Fruit fly (Drosophila melanogaster) whole organism, embryonic: ENCODE results near the gene RhoBTB.

Source experiments
- Bgb ChIP-seq: fragments of 200-800 bp; sonication (Bioruptor generic); IDR thresholded peaks from 2 replicates; pipeline ENCODE4 v1.3.6; 2022; ENCODE audit warnings: missing biosample characterization, missing genetic modification characterization; ENCODE audit not compliant: partially characterized antibody
- CG11247 ChIP-seq: fragments of 200-800 bp; sonication (Bioruptor generic); IDR thresholded peaks from 2 replicates; pipeline ENCODE4 v1.3.6; 2022; ENCODE audit warnings: missing biosample characterization, missing genetic modification characterization
- CG12299 ChIP-seq: fragments of 200-800 bp; sonication (Bioruptor generic); optimal IDR thresholded peaks from 2 replicates; lab custom pipeline; 2018; ENCODE audit warnings: missing biosample characterization, mild to moderate bottlenecking, missing genetic modification characterization
- CG17186 ChIP-seq: fragments of 200-800 bp; sonication (Bioruptor generic); optimal IDR thresholded peaks from 3 replicates; lab custom pipeline; 2017; ENCODE audit warnings: missing biosample characterization, missing genetic modification reagents, missing genetic modification characterization
- CG18262 ChIP-seq: fragments of 200-800 bp; optimal IDR thresholded peaks from 3 replicates; lab custom pipeline; 2019; ENCODE audit warnings: missing biosample characterization, mild to moderate bottlenecking, missing genetic modification characterization, moderate library complexity
- CG2116 ChIP-seq: fragments of 200-800 bp; sonication (Bioruptor generic); optimal IDR thresholded peaks from 3 replicates; lab custom pipeline; 2018; ENCODE audit warnings: missing biosample characterization, mild to moderate bottlenecking, missing genetic modification characterization
- CG30403 ChIP-seq: fragments of 200-800 bp; sonication (Bioruptor generic); optimal IDR thresholded peaks from 3 replicates; lab custom pipeline; 2016; ENCODE audit warnings: missing biosample characterization, missing genetic modification characterization
- CG33557 ChIP-seq: fragments of 200-800 bp; sonication (Bioruptor generic); optimal IDR thresholded peaks from 2 replicates; lab custom pipeline; 2019; ENCODE audit warnings: missing biosample characterization, mild to moderate bottlenecking, missing genetic modification characterization, moderate library complexity
- CG4282 ChIP-seq: fragments of 200-800 bp; sonication (Bioruptor generic); optimal IDR thresholded peaks from 2 replicates; lab custom pipeline; 2016; ENCODE audit warnings: missing biosample characterization, missing genetic modification characterization
- CG5180 ChIP-seq: fragments of 200-800 bp; sonication (Bioruptor generic); optimal IDR thresholded peaks from 3 replicates; lab custom pipeline; 2017; ENCODE audit warnings: missing biosample characterization, missing genetic modification characterization, mild to moderate bottlenecking, moderate library complexity, missing genetic modification reagents
- CG8944 ChIP-seq: fragments of 200-800 bp; sonication (Bioruptor generic); optimal IDR thresholded peaks from 3 replicates; lab custom pipeline; 2016; ENCODE audit warnings: missing biosample characterization, missing genetic modification characterization
- CG9932 ChIP-seq: fragments of 200-800 bp; sonication (Bioruptor generic); IDR thresholded peaks from 2 replicates; pipeline ENCODE4 v1.3.6; 2022; ENCODE audit warnings: missing biosample characterization, missing genetic modification characterization
- D ChIP-seq, 2 experiments: fragments of 200-800 bp in 1 of 2; fragments of >200 bp in 1 of 2; sonication (Bioruptor generic) in 1 of 2; optimal IDR thresholded peaks; 2 replicates in 1 of 2; 3 replicates in 1 of 2; lab custom pipeline; 2017; ENCODE audit warnings: mild to moderate bottlenecking in 1 of 2, missing biosample characterization in 1 of 2, missing genetic modification characterization in 1 of 2, missing genetic modification reagents in 1 of 2
- Dp ChIP-seq: fragments of 200-800 bp; sonication (Bioruptor generic); optimal IDR thresholded peaks from 2 replicates; lab custom pipeline; 2018; ENCODE audit warnings: missing biosample characterization, mild to moderate bottlenecking, missing genetic modification characterization, moderate library complexity
- E2f1 ChIP-seq: fragments of 200-800 bp; sonication (Bioruptor generic); IDR thresholded peaks from 2 replicates; pipeline ENCODE4 v1.3.6; 2022; ENCODE audit warnings: missing biosample characterization, missing genetic modification characterization
- Fer1 ChIP-seq: fragments of 200-800 bp; sonication (Bioruptor generic); optimal IDR thresholded peaks from 2 replicates; lab custom pipeline; 2017; ENCODE audit warnings: missing biosample characterization, mild to moderate bottlenecking, missing genetic modification characterization
- Gsc ChIP-seq: fragments of 200-800 bp; sonication (Bioruptor generic); IDR thresholded peaks from 2 replicates; pipeline ENCODE4 v1.3.6; 2022; ENCODE audit warnings: missing biosample characterization, missing genetic modification characterization
- HHEX ChIP-seq: fragments of 200-800 bp; sonication (Bioruptor generic); optimal IDR thresholded peaks from 3 replicates; lab custom pipeline; 2017; ENCODE audit warnings: missing biosample characterization, mild to moderate bottlenecking, missing genetic modification characterization, missing genetic modification reagents
- Myb ChIP-seq: fragments of 200-800 bp; sonication (Bioruptor generic); optimal IDR thresholded peaks from 2 replicates; lab custom pipeline; 2016; ENCODE audit warnings: missing biosample characterization, missing genetic modification characterization
- Nf-YB ChIP-seq: fragments of 200-800 bp; sonication (Bioruptor generic); optimal IDR thresholded peaks from 3 replicates; lab custom pipeline; 2019; ENCODE audit warnings: missing biosample characterization, mild to moderate bottlenecking, missing genetic modification characterization, moderate library complexity
- Opbp ChIP-seq: fragments of 200-800 bp; sonication (Bioruptor generic); IDR thresholded peaks from 3 replicates; pipeline ENCODE4 v1.3.6; 2022; ENCODE audit warnings: missing biosample characterization, missing genetic modification characterization; ENCODE audit not compliant: partially characterized antibody
- Sin3A ChIP-seq: fragments of >200 bp; optimal IDR thresholded peaks from 2 replicates; lab custom pipeline; 2018
- Sry-δ ChIP-seq: fragments of 200-800 bp; sonication (Bioruptor generic); optimal IDR thresholded peaks from 2 replicates; lab custom pipeline; 2016; ENCODE audit warnings: missing biosample characterization, missing genetic modification characterization
- Stat92E ChIP-seq, 3 experiments: fragments of >200 bp in 2 of 3; fragments of 200-800 bp in 1 of 3; sonication (Bioruptor generic) in 1 of 3; optimal IDR thresholded peaks; 2 replicates each; lab custom pipeline; 2017 to 2019; ENCODE audit warnings: missing biosample characterization in 3 of 3, missing genetic modification characterization in 3 of 3, mild to moderate bottlenecking in 1 of 3, moderate library complexity in 1 of 3
- Usf ChIP-seq: fragments of 200-800 bp; sonication (Bioruptor generic); optimal IDR thresholded peaks from 2 replicates; lab custom pipeline; 2017; ENCODE audit warnings: missing genotype, missing biosample characterization, missing genetic modification characterization
- amos ChIP-seq: fragments of 200-800 bp; sonication (Bioruptor generic); IDR thresholded peaks from 2 replicates; pipeline ENCODE4 v1.3.6; 2022; ENCODE audit warnings: missing biosample characterization, missing genetic modification characterization; ENCODE audit not compliant: partially characterized antibody
- ato ChIP-seq: fragments of 200-800 bp; sonication (Bioruptor generic); IDR thresholded peaks from 2 replicates; pipeline ENCODE4 v1.3.6; 2022; ENCODE audit warnings: missing biosample characterization, missing genetic modification characterization; ENCODE audit not compliant: partially characterized antibody
- cg ChIP-seq: fragments of 200-800 bp; sonication (Bioruptor generic); optimal IDR thresholded peaks from 3 replicates; lab custom pipeline; 2019; ENCODE audit warnings: missing biosample characterization, mild to moderate bottlenecking, missing genetic modification characterization, moderate library complexity
- ci ChIP-seq: fragments of 200-800 bp; sonication (Bioruptor generic); IDR thresholded peaks from 3 replicates; pipeline ENCODE4 v1.3.6; 2022; ENCODE audit warnings: missing biosample characterization, missing genetic modification characterization
- crp ChIP-seq, 2 experiments: fragments of 200-800 bp; sonication (Bioruptor generic); optimal IDR thresholded peaks; 2 replicates in 1 of 2; 3 replicates in 1 of 2; lab custom pipeline; 2017; ENCODE audit warnings: missing biosample characterization in 2 of 2, missing genetic modification characterization in 2 of 2, mild to moderate bottlenecking in 1 of 2, moderate library complexity in 1 of 2
- gfzf ChIP-seq: fragments of 200-800 bp; sonication (Bioruptor generic); optimal IDR thresholded peaks from 2 replicates; lab custom pipeline; 2016; ENCODE audit warnings: missing biosample characterization, mild to moderate bottlenecking, missing genetic modification characterization, moderate library complexity
- knrl ChIP-seq: fragments of 200-800 bp; sonication (Bioruptor generic); IDR thresholded peaks from 3 replicates; pipeline ENCODE4 v1.3.6; 2022; ENCODE audit warnings: missing biosample characterization, missing genetic modification characterization; ENCODE audit not compliant: partially characterized antibody
- nom ChIP-seq: fragments of 200-800 bp; sonication (Bioruptor generic); optimal IDR thresholded peaks from 2 replicates; lab custom pipeline; 2017; ENCODE audit warnings: missing biosample characterization, missing genetic modification characterization, mild to moderate bottlenecking, moderate library complexity, missing genetic modification reagents
- pros ChIP-seq: fragments of 200-800 bp; sonication (Bioruptor generic); optimal IDR thresholded peaks from 3 replicates; lab custom pipeline; 2019; ENCODE audit warnings: missing biosample characterization, mild to moderate bottlenecking, missing genetic modification characterization, moderate library complexity
- pzg ChIP-seq: fragments of 200-800 bp; sonication (Bioruptor generic); optimal IDR thresholded peaks from 3 replicates; lab custom pipeline; 2018; ENCODE audit warnings: missing biosample characterization, mild to moderate bottlenecking, missing genetic modification characterization, moderate library complexity
- row ChIP-seq: fragments of 200-800 bp; sonication (Bioruptor generic); IDR thresholded peaks from 3 replicates; pipeline ENCODE4 v1.3.6; 2022; ENCODE audit warnings: missing biosample characterization, missing genetic modification characterization
- sna ChIP-seq: fragments of 200-800 bp; sonication (Bioruptor generic); IDR thresholded peaks from 2 replicates; pipeline ENCODE4 v1.3.6; 2022; ENCODE audit warnings: missing biosample characterization, missing genetic modification characterization; ENCODE audit not compliant: partially characterized antibody
- tna ChIP-seq: fragments of 200-800 bp; sonication (Bioruptor generic); IDR thresholded peaks from 2 replicates; pipeline ENCODE4 v1.3.6; 2022; ENCODE audit warnings: missing biosample characterization, missing genetic modification characterization; ENCODE audit not compliant: partially characterized antibody
- vnd ChIP-seq: fragments of 200-800 bp; sonication (Bioruptor generic); IDR thresholded peaks from 3 replicates; pipeline ENCODE4 v1.3.6; 2022; ENCODE audit warnings: missing biosample characterization, missing genetic modification characterization; ENCODE audit not compliant: partially characterized antibody
- zen2 ChIP-seq: fragments of 200-800 bp; sonication (Bioruptor generic); IDR thresholded peaks from 3 replicates; pipeline ENCODE4 v1.3.6; 2022; ENCODE audit warnings: missing biosample characterization, missing genetic modification characterization; ENCODE audit not compliant: partially characterized antibody
- zfh1 ChIP-seq: fragments of 200-800 bp; sonication (Bioruptor generic); IDR thresholded peaks from 3 replicates; pipeline ENCODE4 v1.3.6; 2022; ENCODE audit warnings: missing biosample characterization, missing genetic modification characterization

RhoBTB gene

DNA sequence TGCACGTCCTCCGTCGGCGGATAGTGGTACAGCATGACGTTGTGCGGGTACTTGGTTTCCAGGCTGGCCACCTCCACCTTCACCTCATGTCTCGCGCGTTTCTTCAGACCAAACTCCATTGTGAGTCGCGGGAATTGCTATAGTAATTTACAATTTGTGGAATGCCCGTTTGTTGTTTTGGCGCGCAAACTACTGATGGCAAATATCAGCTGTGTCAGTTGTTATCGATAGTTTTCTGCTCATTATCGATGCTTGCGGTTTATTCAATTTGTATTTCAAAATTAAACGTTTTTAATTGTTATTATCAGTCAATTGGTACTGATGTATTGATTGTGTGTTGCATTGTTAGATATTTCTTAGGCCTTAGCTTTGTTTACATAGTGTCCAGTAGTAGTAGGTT lies 14.7 kb upstream of the RhoBTB start, which contains the start of gene Prim2 (continued):
- TF ChIP-seq cg (GFP tag; lab: Kevin White, UChicago) (no peak), CG17186 (GFP tag; lab: Kevin White, UChicago) (peak; percentile 39), Bgb (GFP tag; lab: Robert Waterston, UW) (peak; percentile 72), CG12299 (tag; lab: Kevin White, UChicago) (no peak), Opbp (GFP tag; lab: Robert Waterston, UW) (peak; percentile 75; the same call in 2 of the 3 replicates), row (GFP tag; lab: Robert Waterston, UW) (peak; percentile 20; the same call in 1 of the 3 replicates), E2f1 (GFP tag; lab: Robert Waterston, UW) (peak; percentile 87), CG2116 (GFP tag; lab: Kevin White, UChicago) (peak; percentile 61), CG5180 (no peak), sna (GFP tag; lab: Robert Waterston, UW) (peak; percentile 69), nom (GFP tag; lab: Kevin White, UChicago) (no peak), CG18262 (tag; lab: Kevin White, UChicago) (no peak), Sin3A (lab: Kevin White, UChicago) (peak; percentile 16), ato (GFP tag; lab: Robert Waterston, UW) (peak; percentile 39; the same call in 1 of the 2 replicates), CG11247 (GFP tag; lab: Robert Waterston, UW) (no peak), Fer1 (GFP tag; lab: Kevin White, UChicago) (no peak), pros (GFP tag; lab: Kevin White, UChicago) (no peak), Stat92E (GFP tag; optimal IDR thresholded peaks at IDR 0.05; lab: Kevin White, UChicago) (no peak), CG4282 (GFP tag; lab: Kevin White, UChicago) (no peak), knrl (GFP tag; lab: Robert Waterston, UW) (peak; percentile 65; the same call in 2 of the 3 replicates), CG33557 (GFP tag; lab: Kevin White, UChicago) (no peak), CG30403 (GFP tag; lab: Kevin White, UChicago) (no peak), CG8944 (no peak), D (optimal IDR thresholded peaks at IDR 0.05; lab: Kevin White, UChicago) (no peak), D (GFP tag; optimal IDR thresholded peaks at IDR 0.05; lab: Kevin White, UChicago) (no peak), vnd (peak; percentile 34; the same call in 1 of the 3 replicates), CG9932 (GFP tag; lab: Robert Waterston, UW) (no peak), Myb (GFP tag; lab: Kevin White, UChicago) (peak; percentile 93), amos (GFP tag; lab: Robert Waterston, UW) (peak; percentile 69), ci (GFP tag; lab: Robert Waterston, UW) (no peak), zen2 (peak; percentile 61; the same call in 2 of the 3 replicates), Gsc (GFP tag; lab: Robert Waterston, UW) (no peak), Nf-YB (GFP tag; lab: Kevin White, UChicago) (no peak), Usf (no peak), tna (peak; percentile 43; the same call in 1 of the 2 replicates), HHEX (GFP tag; lab: Kevin White, UChicago) (no peak), Sry-δ (GFP tag; lab: Kevin White, UChicago) (peak; percentile 88), gfzf (GFP tag; lab: Kevin White, UChicago) (peak; percentile 26), crp (GFP tag; optimal IDR thresholded peaks at IDR 0.05; lab: Kevin White, UChicago) (peak; percentile 62 to 91), zfh1 (no peak), pzg (GFP tag; lab: Kevin White, UChicago) (peak; percentile 58), Dp (GFP tag; lab: Kevin White, UChicago) (peak; percentile 89)
